Worm (Caenorhabditis elegans) whole organism, early embryonic: ENCODE data around the gene unc-30.

ENCODE experiments used
- ama-1 ChIP-seq: fragments of 150-350 bp; optimal IDR thresholded peaks from 2 replicates; lab custom pipeline; 2014
- ceh-36 ChIP-seq: sonication (generic microtip); optimal IDR thresholded peaks from 2 replicates; lab custom pipeline; 2016; ENCODE audit warnings: missing genetic modification characterization, inconsistent platforms, missing compliant biosample characterization
- hmbx-1 ChIP-seq: sonication (generic microtip); optimal IDR thresholded peaks from 2 replicates; lab custom pipeline; 2016; ENCODE audit warnings: mild to moderate bottlenecking, missing genetic modification characterization, missing compliant biosample characterization
- hmg-4 ChIP-seq: fragments of 200-800 bp; sonication (Bioruptor generic); optimal IDR thresholded peaks from 2 replicates; lab custom pipeline; 2018; ENCODE audit warnings: mild to moderate bottlenecking, missing genetic modification characterization, missing compliant biosample characterization

DNA sequence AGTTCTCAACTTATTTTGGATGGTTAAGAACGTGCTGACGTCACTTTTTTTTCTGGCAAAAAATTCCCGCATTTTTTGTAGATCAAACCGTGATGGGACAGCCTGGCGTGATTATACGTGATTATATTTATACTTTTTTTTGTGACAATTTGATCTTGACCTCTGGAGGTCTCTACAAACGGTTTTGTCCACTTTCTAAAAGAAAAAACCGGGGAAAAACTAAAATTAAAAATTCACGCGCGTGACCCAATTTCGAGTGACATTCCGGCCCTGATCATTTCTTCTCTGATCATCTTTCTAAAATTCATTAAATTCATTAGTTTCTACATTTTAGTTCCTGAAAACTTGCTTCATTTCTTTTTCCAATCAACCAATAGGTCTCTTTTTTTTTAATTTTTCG, 13.9 kb upstream of the unc-30 start, which contains the start of gene rde-11:
- TF ChIP-seq ama-1 (lab: Kevin White, UChicago) (no peak), hmbx-1 (no peak), hmg-4 (GFP tag; lab: Kevin White, UChicago) (no peak), ceh-36 (tag; lab: Kevin White, UChicago) (no peak)
